Fruit fly (Drosophila melanogaster): Measurements from ENCODE around the gene Sgp.

DNA sequence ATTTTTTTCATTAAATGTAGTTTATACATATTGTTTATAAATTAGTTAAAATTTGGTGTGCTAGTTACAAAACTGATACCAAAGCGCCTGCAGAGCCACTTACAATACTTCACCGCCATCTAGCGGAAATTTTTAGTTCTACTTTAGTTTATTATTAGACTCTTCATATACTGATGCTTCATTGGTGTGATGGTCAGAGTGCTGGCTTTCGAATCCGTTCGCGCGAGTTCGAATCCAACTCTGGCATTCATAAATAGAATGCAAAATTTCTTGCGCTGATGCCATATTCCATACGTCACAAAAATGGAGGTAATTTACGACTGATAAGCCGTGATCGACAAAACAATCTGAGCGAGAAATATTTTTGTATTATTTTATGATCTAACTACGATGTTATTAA, 33.9 kb upstream of the Sgp start:
- no peak for TF ChIP-seq CG10348 (GFP tag; IDR thresholded peaks at IDR 0.05)
- no peak for TF ChIP-seq CG9948 (tag; optimal IDR thresholded peaks at IDR 0.05)
- no peak for TF ChIP-seq fd96Ca (GFP tag; IDR thresholded peaks at IDR 0.05)
- no peak for TF ChIP-seq EcR (GFP tag; optimal IDR thresholded peaks at IDR 0.05)
- no peak for TF ChIP-seq CG8159 (tag; optimal IDR thresholded peaks at IDR 0.05)
- no peak for TF ChIP-seq CG34367 (tag; optimal IDR thresholded peaks at IDR 0.05)
- no peak for TF ChIP-seq CG32121 (GFP tag; IDR thresholded peaks at IDR 0.05)
- no peak for TF ChIP-seq CG14655 (GFP tag; optimal IDR thresholded peaks at IDR 0.05)
- no peak for TF ChIP-seq Pif1A (GFP tag; optimal IDR thresholded peaks at IDR 0.05)
- no peak for TF ChIP-seq CG17806 (tag; optimal IDR thresholded peaks at IDR 0.05)
- TF ChIP-seq D1 (tag; optimal IDR thresholded peaks at IDR 0.05): no peak
- TF ChIP-seq CG4496 (GFP tag; IDR thresholded peaks at IDR 0.05): no peak
